Worm (Caenorhabditis elegans) whole organism, early embryonic: Measurements from ENCODE around the gene str-55.

Experiments used
- ama-1 ChIP-seq: fragments of 150-350 bp; optimal IDR thresholded peaks from 2 replicates; lab custom pipeline; 2014
- ceh-13 ChIP-seq: fragments of 200-800 bp; sonication (Bioruptor generic); optimal IDR thresholded peaks from 2 replicates; lab custom pipeline; 2018; ENCODE audit warnings: mild to moderate bottlenecking, missing genetic modification characterization, missing compliant biosample characterization
- flt-1 ChIP-seq: fragments of 200-800 bp; sonication (Bioruptor generic); IDR thresholded peaks from 2 replicates; pipeline ENCODE4 v1.3.6; 2022; ENCODE audit warnings: missing genetic modification characterization, missing compliant biosample characterization
- hmbx-1 ChIP-seq: sonication (generic microtip); optimal IDR thresholded peaks from 2 replicates; lab custom pipeline; 2016; ENCODE audit warnings: mild to moderate bottlenecking, missing genetic modification characterization, missing compliant biosample characterization
- hmg-4 ChIP-seq: fragments of 200-800 bp; sonication (Bioruptor generic); optimal IDR thresholded peaks from 2 replicates; lab custom pipeline; 2018; ENCODE audit warnings: mild to moderate bottlenecking, missing genetic modification characterization, missing compliant biosample characterization
- hnd-1 ChIP-seq: sonication (generic microtip); optimal IDR thresholded peaks from 2 replicates; lab custom pipeline; 2016; ENCODE audit warnings: missing genetic modification characterization, missing compliant biosample characterization
- scrt-1 ChIP-seq: fragments of 200-800 bp; sonication (Bioruptor generic); IDR thresholded peaks from 2 replicates; pipeline ENCODE4 v1.3.6; 2022; ENCODE audit warnings: missing genetic modification characterization, missing compliant biosample characterization
- tbx-11 ChIP-seq: fragments of 200-800 bp; sonication (Bioruptor generic); IDR thresholded peaks from 2 replicates; pipeline ENCODE4 v1.3.6; 2022; ENCODE audit warnings: missing genetic modification characterization, missing compliant biosample characterization

- TF ChIP-seq ama-1 (lab: Kevin White, UChicago) (no peak), hnd-1 (tag; lab: Kevin White, UChicago) (no peak), tbx-11 (no peak), hmg-4 (GFP tag; lab: Kevin White, UChicago) (no peak), ceh-13 (no peak), hmbx-1 (tag; lab: Kevin White, UChicago) (no peak), scrt-1 (no peak), flt-1 (GFP tag; lab: Robert Waterston, UW) (no peak)
Measured at ce11 chrV:16429940-16430339, 13.0 kb upstream of the str-55 start, which contains the start of gene str-73.
